Worm (Caenorhabditis elegans) whole organism, L3 larva: ENCODE measurements around the gene C33H5.16.

Experiments used
- ZK546.5 ChIP-seq: sonication (generic microtip); optimal IDR thresholded peaks from 2 replicates; lab custom pipeline; 2017; ENCODE audit warnings: missing biosample characterization, missing genetic modification characterization
- egl-27 ChIP-seq: sonication (generic microtip); optimal IDR thresholded peaks from 4 replicates; lab custom pipeline; 2017; ENCODE audit warnings: missing biosample characterization, missing genetic modification reagents, missing genetic modification characterization
- elt-2 ChIP-seq: sonication (generic microtip); optimal IDR thresholded peaks from 2 replicates; lab custom pipeline; 2016; ENCODE audit warnings: missing genetic modification reagents, mild to moderate bottlenecking, missing genetic modification characterization, missing compliant biosample characterization
- lin-15B ChIP-seq: fragments of 150-350 bp; optimal IDR thresholded peaks from 2 replicates; lab custom pipeline; 2014; ENCODE audit warnings: missing biosample characterization, missing genetic modification characterization
- lsy-12 ChIP-seq: sonication (generic microtip); optimal IDR thresholded peaks from 2 replicates; lab custom pipeline; 2016; ENCODE audit warnings: mild to moderate bottlenecking, missing genetic modification characterization, missing compliant biosample characterization
- nfya-1 ChIP-seq: sonication (generic microtip); optimal IDR thresholded peaks from 2 replicates; lab custom pipeline; 2017; ENCODE audit warnings: missing genetic modification characterization, mild to moderate bottlenecking, missing compliant biosample characterization, antibody characterized with exemption, moderate library complexity; ENCODE audit not compliant: insufficient read depth
- nhr-77 ChIP-seq: fragments of 150-350 bp; optimal IDR thresholded peaks from 2 replicates; lab custom pipeline; 2014; ENCODE audit warnings: missing biosample characterization, missing genetic modification characterization
- snpc-4 ChIP-seq: fragments of 150-350 bp; optimal IDR thresholded peaks from 2 replicates; lab custom pipeline; 2014; ENCODE audit warnings: missing biosample characterization, missing genetic modification characterization
- ztf-11 ChIP-seq: fragments of 150-350 bp; optimal IDR thresholded peaks from 2 replicates; lab custom pipeline; 2014; ENCODE audit warnings: missing biosample characterization, missing genetic modification characterization

DNA sequence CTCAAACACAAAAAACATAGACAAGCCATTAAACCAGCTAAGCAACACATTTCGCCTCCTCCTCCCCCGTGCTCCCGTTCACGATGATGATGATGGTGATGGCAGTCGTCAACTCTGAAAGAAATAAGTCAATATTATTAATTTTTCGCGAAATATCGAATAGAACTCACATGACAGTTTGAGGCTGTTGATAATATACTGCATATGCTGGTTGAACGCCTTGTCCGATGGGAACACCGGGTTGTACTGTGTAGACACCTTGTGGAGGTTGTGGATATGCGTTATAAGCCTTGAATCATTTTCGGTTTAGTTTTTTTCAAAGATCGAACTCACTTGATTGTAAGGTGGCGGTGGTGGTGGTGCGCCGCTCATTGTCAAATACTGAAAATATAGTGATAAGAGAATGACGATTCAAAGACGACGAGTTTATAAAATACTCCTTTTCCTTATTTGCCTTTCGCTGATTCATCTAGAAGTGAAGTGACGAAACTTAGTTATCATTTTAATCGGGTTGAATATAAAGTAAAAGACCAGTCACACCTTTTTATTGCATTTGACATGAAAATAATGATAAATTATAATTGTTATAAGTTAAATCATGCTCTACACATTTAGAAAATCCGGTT is 11.2 kb downstream of the C33H5.16 start, which contains the start of gene C33H5.13:
- TF ChIP-seq ZK546.5, result no peak
- TF ChIP-seq ztf-11 (tag; lab: Kevin White, UChicago), result no peak
- no peak for TF ChIP-seq snpc-4
- TF ChIP-seq lin-15B (tag; lab: Kevin White, UChicago), result no peak
- no peak for TF ChIP-seq egl-27
- TF ChIP-seq elt-2 (tag; lab: Kevin White, UChicago), result peak; percentile 79
- TF ChIP-seq lsy-12 (tag; lab: Kevin White, UChicago), result no peak
- no peak for TF ChIP-seq nfya-1 (tag; lab: Kevin White, UChicago)
- no peak for TF ChIP-seq nhr-77 (tag; lab: Kevin White, UChicago)
